Worm (Caenorhabditis elegans) whole organism, L4 larva: ENCODE measurements around the gene sek-1.
A peak's percentile ranks its signal among the peaks of the same experiment; 100 is the strongest.

Source experiments
- F10B5.3 ChIP-seq: sonication (generic microtip); optimal IDR thresholded peaks from 2 replicates; lab custom pipeline; 2016; ENCODE audit warnings: mild to moderate bottlenecking, missing genetic modification characterization, missing compliant biosample characterization
- F26F4.8 ChIP-seq: fragments of 200-800 bp; sonication (Bioruptor generic); conservative IDR thresholded peaks from 2 replicates; pipeline ENCODE4 v1.3.6; 2022; ENCODE audit warnings: missing genetic modification characterization, missing compliant biosample characterization
- T26A8.4 ChIP-seq: fragments of 200-800 bp; sonication (Bioruptor generic); IDR thresholded peaks from 2 replicates; pipeline ENCODE4 v1.3.6; 2022; ENCODE audit warnings: missing genetic modification characterization, missing compliant biosample characterization
- Y105C5A.15 ChIP-seq: fragments of 200-800 bp; sonication (Bioruptor generic); IDR thresholded peaks from 2 replicates; pipeline ENCODE4 v1.3.6; 2022; ENCODE audit warnings: missing genetic modification characterization, missing compliant biosample characterization
- Y75B8A.6 ChIP-seq: fragments of 200-800 bp; sonication (Bioruptor generic); IDR thresholded peaks from 2 replicates; pipeline ENCODE4 v1.3.6; 2022; ENCODE audit warnings: missing genetic modification reagents, missing genetic modification characterization, missing compliant biosample characterization
- ZK546.5 ChIP-seq, 2 experiments: sonication (generic microtip); optimal IDR thresholded peaks; 2 replicates each; lab custom pipeline; 2017; ENCODE audit warnings: missing biosample characterization in 2 of 2, missing genetic modification characterization in 2 of 2
- aha-1 ChIP-seq: fragments of 150-350 bp; peaks from one replicate; lab custom pipeline; 2014; ENCODE audit warnings: missing biosample characterization, missing genetic modification characterization
- aly-2 ChIP-seq: sonication (generic microtip); optimal IDR thresholded peaks from 2 replicates; lab custom pipeline; 2018; ENCODE audit warnings: missing biosample characterization, missing genetic modification characterization
- ceh-82 ChIP-seq: sonication (generic microtip); optimal IDR thresholded peaks from 2 replicates; lab custom pipeline; 2017; ENCODE audit warnings: missing biosample characterization, missing genetic modification characterization
- ctbp-1 ChIP-seq: fragments of 200-800 bp; sonication (Bioruptor generic); IDR thresholded peaks from 2 replicates; pipeline ENCODE4 v1.3.6; 2022; ENCODE audit warnings: missing genetic modification reagents, missing genetic modification characterization, missing compliant biosample characterization
- daf-16 ChIP-seq, 3 experiments: sonication (generic microtip); optimal IDR thresholded peaks; 2 replicates each; lab custom pipeline; 2016 to 2017; ENCODE audit warnings: missing genetic modification characterization in 3 of 3, missing genetic modification reagents in 3 of 3, mild to moderate bottlenecking in 2 of 3, missing compliant biosample characterization in 2 of 3, missing biosample characterization in 1 of 3, moderate library complexity in 1 of 3
- daf-8 ChIP-seq: fragments of 200-800 bp; sonication (Bioruptor generic); IDR thresholded peaks from 2 replicates; pipeline ENCODE4 v1.3.6; 2022; ENCODE audit warnings: missing genetic modification characterization, missing compliant biosample characterization
- dmd-6 ChIP-seq: fragments of 200-800 bp; sonication (Bioruptor generic); IDR thresholded peaks from 2 replicates; pipeline ENCODE4 v1.3.6; 2022; ENCODE audit warnings: missing genetic modification reagents, missing genetic modification characterization, missing compliant biosample characterization
- dpl-1 ChIP-seq: fragments of 150-350 bp; optimal IDR thresholded peaks from 2 replicates; lab custom pipeline; 2014; ENCODE audit warnings: missing biosample characterization, missing genetic modification reagents, missing genetic modification characterization
- duxl-1 ChIP-seq: sonication (generic microtip); optimal IDR thresholded peaks from 2 replicates; lab custom pipeline; 2016; ENCODE audit warnings: mild to moderate bottlenecking, missing genetic modification characterization, moderate library complexity, missing compliant biosample characterization; ENCODE audit not compliant: poor library complexity
- egl-27 ChIP-seq: sonication (generic microtip); optimal IDR thresholded peaks from 3 replicates; lab custom pipeline; 2017; ENCODE audit warnings: missing biosample characterization, missing genetic modification reagents, missing genetic modification characterization
- fkh-10 ChIP-seq: fragments of 150-350 bp; optimal IDR thresholded peaks from 2 replicates; lab custom pipeline; 2014; ENCODE audit warnings: missing biosample characterization, missing genetic modification reagents, missing genetic modification characterization
- hif-1 ChIP-seq, 2 experiments: sonication (generic microtip); optimal IDR thresholded peaks; 2 replicates each; lab custom pipeline; 2016 to 2017; ENCODE audit warnings: missing compliant biosample characterization in 2 of 2, missing genetic modification characterization in 2 of 2, missing genetic modification reagents in 2 of 2, missing genotype in 2 of 2, mild to moderate bottlenecking in 1 of 2
- hlh-30 ChIP-seq: sonication (generic microtip); optimal IDR thresholded peaks from 2 replicates; lab custom pipeline; 2017; ENCODE audit warnings: antibody characterized with exemption, mild to moderate bottlenecking, missing genetic modification characterization, missing compliant biosample characterization; ENCODE audit not compliant: insufficient read depth
- hmg-1.1 ChIP-seq: fragments of 200-800 bp; sonication (Bioruptor generic); IDR thresholded peaks from 2 replicates; pipeline ENCODE4 v1.3.6; 2022; ENCODE audit warnings: missing genetic modification reagents, missing genetic modification characterization, missing compliant biosample characterization
- lir-3 ChIP-seq: sonication (generic microtip); optimal IDR thresholded peaks from 2 replicates; lab custom pipeline; 2016; ENCODE audit warnings: mild to moderate bottlenecking, missing genetic modification characterization, missing compliant biosample characterization
- madf-9 ChIP-seq: fragments of 200-800 bp; sonication (Bioruptor generic); conservative IDR thresholded peaks from 2 replicates; pipeline ENCODE4 v1.3.6; 2022; ENCODE audit warnings: missing genetic modification reagents, missing genetic modification characterization, missing compliant biosample characterization
- mdt-29 ChIP-seq: fragments of 200-800 bp; sonication (Bioruptor generic); IDR thresholded peaks from 2 replicates; pipeline ENCODE4 v1.3.6; 2022; ENCODE audit warnings: missing genetic modification reagents, missing genetic modification characterization, missing compliant biosample characterization
- mep-1 ChIP-seq: fragments of 150-350 bp; sonication (generic microtip); optimal IDR thresholded peaks from 3 replicates; lab custom pipeline; 2014; ENCODE audit warnings: missing biosample characterization, missing genetic modification characterization
- mes-2 ChIP-seq: sonication (generic microtip); optimal IDR thresholded peaks from 2 replicates; lab custom pipeline; 2016; ENCODE audit warnings: missing genotype, mild to moderate bottlenecking, missing genetic modification characterization, missing compliant biosample characterization; ENCODE audit not compliant: poor library complexity, severe bottlenecking
- mxl-2 ChIP-seq: fragments of 200-800 bp; sonication (Bioruptor generic); conservative IDR thresholded peaks from 2 replicates; pipeline ENCODE4 v1.3.6; 2022; ENCODE audit warnings: missing genetic modification reagents, missing genetic modification characterization, missing compliant biosample characterization
- nhr-102 ChIP-seq: sonication (generic microtip); optimal IDR thresholded peaks from 2 replicates; lab custom pipeline; 2016; ENCODE audit warnings: mild to moderate bottlenecking, missing genetic modification characterization, moderate library complexity, missing compliant biosample characterization
- nhr-25 ChIP-seq: sonication (generic microtip); optimal IDR thresholded peaks from 2 replicates; lab custom pipeline; 2017; ENCODE audit warnings: missing genetic modification characterization, mild to moderate bottlenecking, missing compliant biosample characterization, antibody characterized with exemption, moderate library complexity, borderline replicate concordance; ENCODE audit not compliant: insufficient read depth
- nhr-28 ChIP-seq: fragments of 150-350 bp; optimal IDR thresholded peaks from 2 replicates; lab custom pipeline; 2014; ENCODE audit warnings: missing biosample characterization, missing genetic modification characterization
- nhr-41 ChIP-seq: fragments of 200-800 bp; sonication (Bioruptor generic); IDR thresholded peaks from 2 replicates; pipeline ENCODE4 v1.3.6; 2022; ENCODE audit warnings: missing genetic modification reagents, missing genetic modification characterization, missing compliant biosample characterization
- nhr-42 ChIP-seq: fragments of 200-800 bp; sonication (Bioruptor generic); IDR thresholded peaks from 2 replicates; pipeline ENCODE4 v1.3.6; 2022; ENCODE audit warnings: missing genetic modification characterization, missing compliant biosample characterization
- nhr-48 ChIP-seq: sonication (generic microtip); optimal IDR thresholded peaks from 2 replicates; lab custom pipeline; 2016; ENCODE audit warnings: mild to moderate bottlenecking, missing genetic modification characterization, missing compliant biosample characterization
- nhr-77 ChIP-seq: fragments of 150-350 bp; optimal IDR thresholded peaks from 2 replicates; lab custom pipeline; 2014; ENCODE audit warnings: missing biosample characterization, missing genetic modification characterization
- php-3 ChIP-seq: fragments of 200-800 bp; sonication (Bioruptor generic); IDR thresholded peaks from 2 replicates; pipeline ENCODE4 v1.3.6; 2022; ENCODE audit warnings: missing genetic modification reagents, missing genetic modification characterization, missing compliant biosample characterization
- rbr-2 ChIP-seq: sonication (generic microtip); optimal IDR thresholded peaks from 2 replicates; lab custom pipeline; 2016; ENCODE audit warnings: missing genotype, missing genetic modification characterization, missing compliant biosample characterization
- snpc-1.2 ChIP-seq: fragments of 200-800 bp; sonication (Bioruptor generic); IDR thresholded peaks from 2 replicates; pipeline ENCODE4 v1.3.6; 2022; ENCODE audit warnings: missing genetic modification reagents, missing genetic modification characterization, missing compliant biosample characterization
- snpc-4 ChIP-seq: fragments of 150-350 bp; optimal IDR thresholded peaks from 2 replicates; lab custom pipeline; 2014; ENCODE audit warnings: missing biosample characterization, missing genetic modification characterization
- spr-1 ChIP-seq: sonication (generic microtip); optimal IDR thresholded peaks from 2 replicates; lab custom pipeline; 2016; ENCODE audit warnings: mild to moderate bottlenecking, missing genetic modification characterization, missing compliant biosample characterization
- tag-97 ChIP-seq: fragments of 200-800 bp; sonication (Bioruptor generic); IDR thresholded peaks from 2 replicates; pipeline ENCODE4 v1.3.6; 2022; ENCODE audit warnings: missing genetic modification characterization, missing compliant biosample characterization
- tra-1 ChIP-seq: fragments of 200-800 bp; sonication (Bioruptor generic); IDR thresholded peaks from 2 replicates; pipeline ENCODE4 v1.3.6; 2022; ENCODE audit warnings: missing genetic modification reagents, missing genetic modification characterization, missing compliant biosample characterization
- unc-130 ChIP-seq: sonication (generic microtip); optimal IDR thresholded peaks from 2 replicates; lab custom pipeline; 2016; ENCODE audit warnings: missing genetic modification reagents, missing genetic modification characterization, missing compliant biosample characterization
- unc-39 ChIP-seq: sonication (generic microtip); optimal IDR thresholded peaks from 2 replicates; lab custom pipeline; 2017; ENCODE audit warnings: missing biosample characterization, missing genetic modification characterization
- zfp-2 ChIP-seq: sonication (generic microtip); optimal IDR thresholded peaks from 2 replicates; lab custom pipeline; 2016; ENCODE audit warnings: mild to moderate bottlenecking, missing genetic modification characterization, missing compliant biosample characterization
- zfp-3 ChIP-seq: fragments of 200-800 bp; sonication (Bioruptor generic); conservative IDR thresholded peaks from 2 replicates; pipeline ENCODE4 v1.3.6; 2022; ENCODE audit warnings: missing genetic modification reagents, missing genetic modification characterization, missing compliant biosample characterization
- zip-2 ChIP-seq: fragments of 150-350 bp; optimal IDR thresholded peaks from 2 replicates; lab custom pipeline; 2014; ENCODE audit warnings: missing biosample characterization, missing genetic modification characterization
- ztf-7 ChIP-seq: fragments of 150-350 bp; optimal IDR thresholded peaks from 2 replicates; lab custom pipeline; 2014; ENCODE audit warnings: missing biosample characterization, missing genetic modification characterization

The sek-1 gene

ce11 chrX:7794306-7794743 lies 22.2 kb upstream of the sek-1 start (continued):
- TF ChIP-seq fkh-10 (GFP tag; lab: Kevin White, UChicago) = no peak
- peak; percentile 4 for TF ChIP-seq unc-130 (GFP tag; lab: Kevin White, UChicago)
- peak; percentile 25 for TF ChIP-seq zfp-2 (tag; lab: Kevin White, UChicago)
- peak; percentile 83 for TF ChIP-seq ctbp-1
- TF ChIP-seq, all 104 proteins: peak for 52

- TF ChIP-seq nhr-25 (no peak), T26A8.4 (GFP tag; lab: Robert Waterston, UW) (no peak), daf-16 (GFP tag; optimal IDR thresholded peaks at IDR 0.05; lab: Kevin White, UChicago) (no peak), daf-16 (tag; optimal IDR thresholded peaks at IDR 0.05; lab: Kevin White, UChicago) (peak; percentile 73), mep-1 (tag; lab: Kevin White, UChicago) (peak; percentile 36), mes-2 (tag; lab: Kevin White, UChicago) (peak; percentile 97), ZK546.5 (tag; optimal IDR thresholded peaks at IDR 0.05; lab: Kevin White, UChicago) (no peak), spr-1 (tag; lab: Kevin White, UChicago) (no peak), ctbp-1 (no peak), Y105C5A.15 (no peak), zfp-2 (tag; lab: Kevin White, UChicago) (no peak), nhr-102 (tag; lab: Kevin White, UChicago) (peak; percentile 12), hmg-1.1 (GFP tag; lab: Robert Waterston, UW) (0 out of 2 replicates have a peak, but pooled peaks have one; percentile 25), nhr-42 (GFP tag; lab: Robert Waterston, UW) (no peak), duxl-1 (peak; percentile 15), mdt-29 (GFP tag; lab: Robert Waterston, UW) (no peak), hif-1 (tag; optimal IDR thresholded peaks at IDR 0.05; lab: Kevin White, UChicago) (peak in 1 of 2 experiments; percentile 79), daf-8 (no peak), mxl-2 (no peak), dpl-1 (GFP tag; lab: Kevin White, UChicago) (peak; percentile 15), php-3 (GFP tag; lab: Robert Waterston, UW) (peak; percentile 77), lir-3 (no peak), madf-9 (GFP tag; lab: Robert Waterston, UW) (peak; percentile 28; the same call in 1 of the 2 replicates), F26F4.8 (GFP tag; lab: Robert Waterston, UW) (no peak), snpc-4 (tag; lab: Kevin White, UChicago) (no peak), nhr-28 (peak; percentile 15), snpc-1.2 (GFP tag; lab: Robert Waterston, UW) (no peak), dmd-6 (GFP tag; lab: Robert Waterston, UW) (no peak), aly-2 (tag; lab: Kevin White, UChicago) (no peak), egl-27 (tag; lab: Kevin White, UChicago) (no peak), nhr-77 (no peak), tag-97 (GFP tag; lab: Robert Waterston, UW) (no peak), hlh-30 (tag; lab: Kevin White, UChicago) (peak; percentile 27), nhr-48 (no peak), nhr-41 (GFP tag; lab: Robert Waterston, UW) (no peak), Y75B8A.6 (GFP tag; lab: Robert Waterston, UW) (no peak), ztf-7 (peak; percentile 36), F10B5.3 (tag; lab: Kevin White, UChicago) (no peak), tra-1 (no peak), zip-2 (tag; lab: Kevin White, UChicago) (no peak), ceh-82 (no peak), aha-1 (tag; lab: Kevin White, UChicago) (peak; percentile 27), unc-39 (no peak), zfp-3 (GFP tag; lab: Robert Waterston, UW) (no peak), rbr-2 (tag; lab: Kevin White, UChicago) (peak; percentile 39)
- TF ChIP-seq, all 104 proteins: peak for 15
Measured at ce11 chrX:7798248-7799020, 18.1 kb upstream of the sek-1 start, which contains the start of gene adm-4. TSS of gene adm-4 (minus strand) at chrX:7798298.
